Fruit fly (Drosophila melanogaster): ENCODE data around the gene CG18789.
A peak's percentile ranks its signal among the peaks of the same experiment; 100 is the strongest.

DNA sequence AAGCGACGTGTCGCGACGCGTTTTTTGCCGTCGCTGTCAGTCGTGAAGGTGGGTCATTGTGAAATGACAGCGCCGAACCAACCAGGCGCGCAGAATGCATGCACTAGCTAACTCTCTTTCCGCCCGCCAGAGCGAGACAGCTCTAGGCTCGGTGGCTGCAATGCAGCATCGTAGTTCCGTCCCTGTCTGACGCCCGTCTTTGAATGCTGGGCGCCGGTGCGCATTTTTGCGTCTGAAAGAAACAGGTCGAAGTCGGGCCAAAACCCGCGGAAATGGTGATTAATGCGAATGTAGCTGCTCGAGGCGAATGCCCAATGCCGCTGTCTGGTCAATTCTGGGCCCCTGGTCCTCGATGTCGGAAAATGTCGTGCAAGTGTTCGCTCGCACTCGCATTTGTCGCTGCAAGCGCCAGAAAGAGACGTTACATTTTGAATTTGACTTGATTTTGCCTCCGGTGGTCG, 12.1 kb upstream of the CG18789 start:
- TF ChIP-seq hbn (GFP tag; IDR thresholded peaks at IDR 0.05; ENCODE audit: partially characterized antibody) (no peak), sd (tag; optimal IDR thresholded peaks at IDR 0.05) (peak; percentile 100), CG14860 (GFP tag; IDR thresholded peaks at IDR 0.05; ENCODE audit: partially characterized antibody) (no peak), Dfd (GFP tag; optimal IDR thresholded peaks at IDR 0.05) (no peak), CG6683 (GFP tag; optimal IDR thresholded peaks at IDR 0.05) (no peak), stc (GFP tag; IDR thresholded peaks at IDR 0.05) (no peak)
